Fruit fly (Drosophila melanogaster) S2 (cell line): ENCODE measurements around the gene Spn28F.

Experiments used
- CG8478 ChIP-seq: fragments of >200 bp; optimal IDR thresholded peaks from 2 replicates; lab custom pipeline; 2018
- CTCF ChIP-seq, 2 experiments: fragments of >200 bp; optimal IDR thresholded peaks; 2 replicates each; lab custom pipeline; 2018

Spn28F gene

dm6 chr2L:8241700-8242099 lies at the start of gene Spn28F:
Gene Spn28F, minus strand, starts transcription at chr2L:8241800.
- TF ChIP-seq CTCF (optimal IDR thresholded peaks at IDR 0.05; lab: Kevin White, UChicago) (no peak), CG8478 (lab: Kevin White, UChicago) (no peak)

DNA sequence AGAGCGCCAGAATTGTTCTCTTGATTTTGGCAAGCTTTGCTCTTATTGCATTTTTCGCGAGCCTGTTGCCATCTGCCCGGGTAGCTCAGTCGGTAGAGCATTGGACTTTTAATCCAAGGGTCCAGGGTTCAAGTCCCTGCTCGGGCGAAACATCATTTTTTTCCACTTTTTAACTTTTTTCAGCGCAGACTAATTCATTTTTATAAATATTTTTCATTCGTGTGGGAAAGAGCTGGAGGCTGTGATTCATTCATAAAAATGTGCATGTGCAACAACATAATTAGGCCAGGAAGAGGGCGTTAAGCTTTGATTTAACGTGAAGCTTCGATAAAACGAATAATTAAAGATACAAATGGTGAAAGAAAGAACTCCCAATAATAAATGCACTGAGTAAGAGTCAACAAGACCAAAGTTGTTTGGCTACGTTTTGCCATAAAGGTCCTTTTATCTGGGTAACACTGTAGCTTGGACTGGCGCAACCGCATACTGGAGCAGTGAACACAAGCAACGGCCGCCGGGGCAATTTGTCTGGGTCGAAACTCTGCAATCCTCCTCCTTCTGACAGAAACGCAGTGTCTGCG lies 49.1 kb upstream of the Spn28F start:
- no peak for TF ChIP-seq CTCF (optimal IDR thresholded peaks at IDR 0.05; lab: Kevin White, UChicago)
- TF ChIP-seq CG8478 (lab: Kevin White, UChicago): no peak

DNA sequence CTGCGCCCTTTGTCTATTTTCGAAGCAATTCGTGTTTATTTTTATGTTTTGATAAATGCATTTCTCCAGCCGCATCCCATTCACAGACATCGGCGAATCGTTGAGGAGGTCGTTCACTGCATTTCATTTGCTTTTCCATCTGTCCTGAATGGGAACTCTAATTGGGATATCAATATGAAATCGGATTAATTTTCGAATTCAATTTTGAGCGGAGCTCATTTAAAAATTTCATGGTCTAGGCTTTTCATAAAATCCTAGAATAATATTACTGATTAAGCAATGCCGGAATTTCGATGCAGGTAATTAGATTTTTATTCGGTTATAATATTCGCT lies 48.5 kb upstream of the Spn28F start:
- TF ChIP-seq CG8478 (lab: Kevin White, UChicago) (no peak), CTCF (optimal IDR thresholded peaks at IDR 0.05; lab: Kevin White, UChicago) (no peak)

- TF ChIP-seq CTCF (optimal IDR thresholded peaks at IDR 0.05; lab: Kevin White, UChicago): no peak
- no peak for TF ChIP-seq CG8478 (lab: Kevin White, UChicago)
Measured at dm6 chr2L:8289352-8290091, 47.9 kb upstream of the Spn28F start.

DNA sequence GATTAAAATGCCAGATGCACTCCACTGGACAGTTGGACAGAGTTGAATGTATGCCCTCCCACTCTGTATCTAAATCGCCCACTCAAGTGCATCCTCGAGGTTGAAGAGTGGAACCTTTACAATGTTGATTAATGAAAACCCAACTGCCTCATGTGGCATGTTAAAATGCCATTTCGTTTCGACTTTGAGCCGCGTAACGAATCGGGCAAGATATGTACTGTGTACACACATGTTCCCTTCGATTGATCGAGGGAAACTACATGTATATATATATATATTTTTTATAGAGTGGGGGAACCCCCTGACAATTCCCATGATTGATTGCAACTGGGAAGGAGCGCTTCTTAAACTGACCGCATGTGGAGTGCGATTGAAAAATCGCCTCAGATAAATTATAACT lies 46.5 kb upstream of the Spn28F start:
- no peak for TF ChIP-seq CG8478 (lab: Kevin White, UChicago)

DNA sequence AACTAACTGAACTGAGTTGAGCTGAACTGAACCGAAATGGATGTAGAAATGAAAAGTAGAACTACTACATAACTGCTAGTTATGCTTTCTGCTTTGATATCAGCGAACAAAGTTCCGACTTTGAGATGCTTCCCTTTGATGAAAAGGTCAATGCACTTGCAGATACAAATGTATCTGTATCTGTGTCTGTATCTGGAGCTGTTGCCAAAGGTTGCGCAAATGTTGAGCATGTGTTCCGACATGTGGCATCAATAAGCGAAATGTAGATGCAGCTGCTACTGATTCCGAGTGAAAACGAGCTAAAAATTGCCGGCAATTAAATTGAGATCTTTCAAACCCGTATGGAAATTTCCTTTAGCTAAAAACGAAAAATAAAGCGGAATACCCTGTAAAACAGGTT lies 45.0 kb upstream of the Spn28F start:
- TF ChIP-seq CTCF (optimal IDR thresholded peaks at IDR 0.05; lab: Kevin White, UChicago) (no peak), CG8478 (lab: Kevin White, UChicago) (no peak)

DNA sequence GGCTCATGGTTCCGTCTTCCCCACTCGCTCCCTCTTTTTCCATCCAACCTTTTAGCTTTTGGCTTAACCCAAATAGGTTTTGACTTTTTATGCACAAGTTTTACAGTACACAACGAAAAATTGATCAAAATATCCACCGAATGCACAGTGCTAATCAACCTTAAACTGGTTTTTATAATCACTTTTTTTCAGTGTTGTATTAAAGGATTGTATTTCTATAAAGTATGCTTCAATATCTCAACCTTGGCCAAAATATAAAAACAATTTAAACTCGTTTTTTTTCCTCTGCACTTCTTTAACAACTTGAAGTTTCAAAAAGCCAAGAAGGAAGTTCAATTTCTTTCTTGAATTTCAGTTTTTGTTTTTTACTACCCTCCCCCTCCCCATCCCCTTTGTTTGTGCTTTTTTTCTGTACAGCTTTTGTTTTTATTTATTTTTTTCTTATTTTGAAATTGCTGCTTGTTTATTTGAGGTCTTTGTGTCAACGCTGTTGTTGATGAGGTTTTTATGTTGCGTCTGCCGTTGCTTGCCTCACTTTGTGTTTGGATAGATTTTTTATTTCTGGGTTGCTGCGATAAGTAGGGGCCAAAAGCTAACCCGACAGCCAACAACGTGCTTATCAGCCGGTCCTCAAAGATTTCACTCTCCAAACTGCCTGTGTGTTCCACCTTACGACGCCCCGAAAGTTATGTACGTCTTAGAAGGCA lies 43.5 kb upstream of the Spn28F start:
- TF ChIP-seq CG8478 (lab: Kevin White, UChicago) (no peak), CTCF (optimal IDR thresholded peaks at IDR 0.05; lab: Kevin White, UChicago) (no peak)

DNA sequence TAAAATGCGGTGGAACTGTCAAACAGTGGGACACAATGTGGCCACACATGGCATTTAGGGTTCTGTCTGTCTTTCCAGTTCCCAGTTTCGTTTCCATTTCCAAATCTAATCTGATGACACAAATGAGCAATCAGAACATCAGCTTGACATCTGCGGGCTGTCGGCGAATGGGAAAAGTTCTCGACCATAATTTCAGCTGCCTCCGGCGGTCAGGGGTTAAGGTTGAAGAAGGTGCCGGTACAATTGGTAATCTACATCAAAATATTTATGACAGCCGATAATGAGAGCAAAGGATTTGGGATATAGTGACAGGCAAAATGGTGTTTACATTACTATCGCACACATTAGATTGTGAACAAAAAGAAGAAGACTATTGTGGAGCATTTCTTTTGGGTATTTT lies 40.3 kb upstream of the Spn28F start:
- TF ChIP-seq CTCF (optimal IDR thresholded peaks at IDR 0.05; lab: Kevin White, UChicago): no peak
- no peak for TF ChIP-seq CG8478 (lab: Kevin White, UChicago)

DNA sequence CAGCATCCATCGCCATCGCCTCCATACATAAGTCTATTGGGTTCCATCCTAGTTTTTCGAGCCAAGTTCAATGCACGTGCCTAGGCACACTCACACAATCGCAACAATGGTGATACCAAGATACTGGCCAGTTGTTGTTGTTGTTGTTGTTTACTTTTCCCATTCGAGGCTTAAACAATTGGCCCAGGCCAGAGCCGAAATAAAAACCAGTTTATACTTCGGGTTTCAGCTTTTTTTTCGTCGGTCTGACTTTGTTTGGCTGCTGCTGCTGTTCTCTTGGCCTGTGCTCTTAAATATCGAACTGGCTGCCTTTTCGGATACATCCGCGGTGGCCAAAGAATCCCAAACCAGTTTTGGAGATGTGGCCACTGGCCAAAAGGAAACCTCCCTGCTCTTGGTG lies 38.6 kb upstream of the Spn28F start:
- no peak for TF ChIP-seq CTCF (optimal IDR thresholded peaks at IDR 0.05; lab: Kevin White, UChicago)
- TF ChIP-seq CG8478 (lab: Kevin White, UChicago): no peak

DNA sequence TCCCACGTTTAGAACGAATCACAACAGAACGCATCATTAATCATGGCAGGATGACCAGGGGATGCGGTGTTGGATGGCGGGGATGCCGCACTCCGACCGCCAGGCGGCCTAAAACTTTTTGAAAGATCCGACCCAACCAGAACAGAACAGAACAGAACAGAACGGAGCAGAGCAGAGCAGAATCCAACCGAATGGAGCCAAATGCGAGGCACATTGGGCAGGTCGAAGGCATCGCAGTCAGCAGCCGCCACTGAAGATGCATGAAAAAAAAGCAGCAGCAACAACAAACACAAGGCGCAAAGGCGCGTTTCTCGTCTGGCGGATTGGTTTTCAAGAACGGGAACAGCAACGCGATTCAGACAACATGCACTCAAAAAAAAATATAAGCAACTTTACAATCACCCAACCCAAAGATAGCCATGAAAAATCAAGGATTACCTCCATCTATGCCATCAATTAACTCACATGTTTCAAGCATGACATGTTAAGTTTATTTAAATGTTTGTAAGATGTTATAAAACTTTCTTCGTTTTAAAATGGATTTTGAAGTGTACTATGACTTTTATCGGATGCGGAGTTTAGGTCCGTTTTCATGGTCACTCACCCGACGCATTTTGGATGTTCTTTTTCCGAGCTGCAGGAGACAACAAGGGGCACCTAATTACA lies 37.9 kb upstream of the Spn28F start:
- TF ChIP-seq CTCF (optimal IDR thresholded peaks at IDR 0.05; lab: Kevin White, UChicago) (no peak), CG8478 (lab: Kevin White, UChicago) (no peak)

- TF ChIP-seq CTCF (optimal IDR thresholded peaks at IDR 0.05; lab: Kevin White, UChicago) (no peak), CG8478 (lab: Kevin White, UChicago) (no peak)
Measured at dm6 chr2L:8277561-8278201, 36.1 kb upstream of the Spn28F start.

- TF ChIP-seq CTCF (optimal IDR thresholded peaks at IDR 0.05; lab: Kevin White, UChicago) (no peak), CG8478 (lab: Kevin White, UChicago) (no peak)
Measured at dm6 chr2L:8276880-8277279, 35.3 kb upstream of the Spn28F start.

DNA sequence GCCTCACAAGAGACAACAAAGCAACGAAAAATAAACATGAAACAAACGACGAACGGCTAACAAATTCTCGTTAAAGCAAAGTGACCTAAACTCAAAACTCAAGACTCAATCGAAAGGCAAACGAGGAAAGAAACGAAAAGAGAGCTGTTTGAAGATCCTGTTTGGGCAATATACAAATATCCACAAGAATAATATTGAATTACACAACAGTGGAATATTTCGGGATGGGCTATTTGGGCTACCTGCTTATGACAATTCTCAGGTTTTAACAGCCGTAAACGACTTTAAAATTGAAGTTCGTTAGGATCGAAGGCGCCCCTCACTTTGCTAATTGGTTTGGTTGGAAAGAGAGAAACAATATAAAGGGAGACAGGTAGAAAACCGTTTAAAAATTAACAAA lies 34.7 kb upstream of the Spn28F start:
- TF ChIP-seq CG8478 (lab: Kevin White, UChicago) (no peak), CTCF (optimal IDR thresholded peaks at IDR 0.05; lab: Kevin White, UChicago) (no peak)

DNA sequence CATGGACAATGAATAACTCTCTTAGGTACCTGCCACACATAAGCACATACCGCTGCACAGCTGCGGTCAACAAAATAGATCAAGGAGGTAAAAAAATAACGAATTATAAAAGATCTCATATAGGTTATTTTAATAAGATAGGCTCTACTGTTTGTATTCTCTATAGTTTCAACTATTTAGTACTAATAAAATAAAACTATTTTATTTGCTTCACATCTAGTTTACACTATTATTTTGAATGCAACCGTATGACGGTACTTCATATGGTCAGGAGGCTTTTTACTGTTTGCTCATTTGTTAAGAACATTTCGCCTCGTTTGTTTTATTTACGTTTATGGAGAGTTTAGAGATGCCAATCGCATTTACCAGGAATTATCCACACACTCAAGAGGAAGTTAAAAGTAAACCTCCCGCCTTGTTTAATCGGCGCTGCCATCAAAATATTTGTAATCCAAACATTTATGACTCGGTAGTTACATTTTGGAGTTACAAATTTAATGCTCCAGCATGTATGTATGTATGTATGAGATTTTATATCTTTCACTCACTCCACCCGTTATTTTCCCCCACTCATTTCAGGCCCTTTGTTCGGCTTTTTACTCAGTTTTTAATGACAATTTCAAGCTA lies 33.5 kb upstream of the Spn28F start:
- TF ChIP-seq CTCF (optimal IDR thresholded peaks at IDR 0.05; lab: Kevin White, UChicago): no peak
- no peak for TF ChIP-seq CG8478 (lab: Kevin White, UChicago)
